Fruit fly (Drosophila melanogaster) whole organism, embryonic: ENCODE data around the gene CG42449.

Experiments used
- Abd-B ChIP-seq: fragments of 200-800 bp; sonication (Bioruptor generic); optimal IDR thresholded peaks from 2 replicates; lab custom pipeline; 2018; ENCODE audit warnings: missing biosample characterization, mild to moderate bottlenecking, missing genetic modification characterization, moderate library complexity
- CG10267 ChIP-seq: fragments of 200-800 bp; sonication (Bioruptor generic); optimal IDR thresholded peaks from 2 replicates; lab custom pipeline; 2018; ENCODE audit warnings: missing biosample characterization, mild to moderate bottlenecking, missing genetic modification characterization, moderate library complexity
- CG10979 ChIP-seq: fragments of 200-800 bp; sonication (Bioruptor generic); optimal IDR thresholded peaks from 2 replicates; lab custom pipeline; 2018; ENCODE audit warnings: missing biosample characterization, mild to moderate bottlenecking, missing genetic modification characterization, moderate library complexity
- CG11504 ChIP-seq: fragments of 200-800 bp; sonication (Bioruptor generic); optimal IDR thresholded peaks from 3 replicates; lab custom pipeline; 2019; ENCODE audit warnings: missing biosample characterization, mild to moderate bottlenecking, missing genetic modification characterization, moderate library complexity
- CG12219 ChIP-seq: fragments of 200-800 bp; sonication (Bioruptor generic); optimal IDR thresholded peaks from 3 replicates; lab custom pipeline; 2018; ENCODE audit warnings: missing biosample characterization, mild to moderate bottlenecking, missing genetic modification characterization
- CG12769 ChIP-seq: fragments of 200-800 bp; sonication (Bioruptor generic); optimal IDR thresholded peaks from 2 replicates; lab custom pipeline; 2019; ENCODE audit warnings: missing biosample characterization, mild to moderate bottlenecking, missing genetic modification characterization, moderate library complexity
- CG14710 ChIP-seq: fragments of 200-800 bp; sonication (Bioruptor generic); optimal IDR thresholded peaks from 3 replicates; lab custom pipeline; 2019; ENCODE audit warnings: missing biosample characterization, mild to moderate bottlenecking, missing genetic modification characterization, moderate library complexity
- CG1529 ChIP-seq: fragments of 200-800 bp; sonication (Bioruptor generic); optimal IDR thresholded peaks from 3 replicates; lab custom pipeline; 2018; ENCODE audit warnings: missing biosample characterization, missing genetic modification characterization
- CG15479 ChIP-seq: fragments of 200-800 bp; sonication (Bioruptor generic); optimal IDR thresholded peaks from 3 replicates; lab custom pipeline; 2019; ENCODE audit warnings: missing biosample characterization, mild to moderate bottlenecking, missing genetic modification characterization, moderate library complexity
- CG17359 ChIP-seq: fragments of 200-800 bp; sonication (Bioruptor generic); optimal IDR thresholded peaks from 3 replicates; lab custom pipeline; 2018; ENCODE audit warnings: missing biosample characterization, mild to moderate bottlenecking, missing genetic modification characterization, moderate library complexity
- CG17829 ChIP-seq: fragments of 200-800 bp; optimal IDR thresholded peaks from 2 replicates; lab custom pipeline; 2019; ENCODE audit warnings: missing biosample characterization, mild to moderate bottlenecking, missing genetic modification characterization, moderate library complexity
- CG30431 ChIP-seq: fragments of 200-800 bp; sonication (Bioruptor generic); optimal IDR thresholded peaks from 2 replicates; lab custom pipeline; 2017; ENCODE audit warnings: missing biosample characterization, missing genetic modification characterization
- CG31441 ChIP-seq: fragments of 200-800 bp; sonication (Bioruptor generic); IDR thresholded peaks from 2 replicates; pipeline ENCODE4 v1.3.6; 2022; ENCODE audit warnings: missing biosample characterization, missing genetic modification characterization
- CG32532 ChIP-seq: fragments of 200-800 bp; sonication (Bioruptor generic); IDR thresholded peaks from 2 replicates; pipeline ENCODE4 v1.3.6; 2022; ENCODE audit warnings: missing biosample characterization, missing genetic modification characterization
- CG32772 ChIP-seq: fragments of 200-800 bp; sonication (Bioruptor generic); IDR thresholded peaks from 2 replicates; pipeline ENCODE4 v1.3.6; 2022; ENCODE audit warnings: missing biosample characterization, missing genetic modification characterization
- CG3281 ChIP-seq: fragments of 200-800 bp; sonication (Bioruptor generic); optimal IDR thresholded peaks from 3 replicates; lab custom pipeline; 2017; ENCODE audit warnings: missing biosample characterization, mild to moderate bottlenecking, missing genetic modification characterization
- CG33557 ChIP-seq: fragments of 200-800 bp; sonication (Bioruptor generic); optimal IDR thresholded peaks from 2 replicates; lab custom pipeline; 2019; ENCODE audit warnings: missing biosample characterization, mild to moderate bottlenecking, missing genetic modification characterization, moderate library complexity
- CG3847 ChIP-seq: fragments of 200-800 bp; sonication (Bioruptor generic); IDR thresholded peaks from 2 replicates; pipeline ENCODE4 v1.3.6; 2022; ENCODE audit warnings: missing biosample characterization, missing genetic modification characterization
- CG4617 ChIP-seq: fragments of 200-800 bp; sonication (Bioruptor generic); optimal IDR thresholded peaks from 3 replicates; lab custom pipeline; 2016; ENCODE audit warnings: missing biosample characterization, missing genetic modification characterization, borderline replicate concordance
- CG6813 ChIP-seq: fragments of 200-800 bp; sonication (Bioruptor generic); optimal IDR thresholded peaks from 2 replicates; lab custom pipeline; 2017; ENCODE audit warnings: missing biosample characterization, missing genetic modification characterization, mild to moderate bottlenecking, moderate library complexity, missing genetic modification reagents
- Chrac-16 ChIP-seq: fragments of 200-800 bp; sonication (Bioruptor generic); optimal IDR thresholded peaks from 3 replicates; lab custom pipeline; 2016; ENCODE audit warnings: missing biosample characterization, missing genetic modification characterization
- CoRest ChIP-seq: fragments of 200-800 bp; sonication (Bioruptor generic); optimal IDR thresholded peaks from 3 replicates; lab custom pipeline; 2018; ENCODE audit warnings: missing biosample characterization, mild to moderate bottlenecking, missing genetic modification characterization, moderate library complexity
- D ChIP-seq, 2 experiments: fragments of 200-800 bp in 1 of 2; fragments of >200 bp in 1 of 2; sonication (Bioruptor generic) in 1 of 2; optimal IDR thresholded peaks; 2 replicates in 1 of 2; 3 replicates in 1 of 2; lab custom pipeline; 2017; ENCODE audit warnings: mild to moderate bottlenecking in 1 of 2, missing biosample characterization in 1 of 2, missing genetic modification characterization in 1 of 2, missing genetic modification reagents in 1 of 2
- Dad ChIP-seq: fragments of 200-800 bp; sonication (Bioruptor generic); optimal IDR thresholded peaks from 3 replicates; lab custom pipeline; 2016; ENCODE audit warnings: missing biosample characterization, missing genetic modification characterization
- Drgx ChIP-seq: fragments of 200-800 bp; sonication (Bioruptor generic); IDR thresholded peaks from 2 replicates; pipeline ENCODE4 v1.3.6; 2022; ENCODE audit warnings: missing biosample characterization, missing genetic modification characterization
- E2f1 ChIP-seq: fragments of 200-800 bp; sonication (Bioruptor generic); IDR thresholded peaks from 2 replicates; pipeline ENCODE4 v1.3.6; 2022; ENCODE audit warnings: missing biosample characterization, missing genetic modification characterization
- E2f2 ChIP-seq: fragments of 200-800 bp; sonication (Bioruptor generic); IDR thresholded peaks from 2 replicates; pipeline ENCODE4 v1.3.6; 2022; ENCODE audit warnings: missing biosample characterization, missing genetic modification characterization
- Gug ChIP-seq: fragments of 200-800 bp; sonication (Bioruptor generic); IDR thresholded peaks from 4 replicates; pipeline ENCODE4 v1.3.6; 2022; ENCODE audit warnings: missing biosample characterization, missing genetic modification characterization
- H2.0 ChIP-seq: fragments of 200-800 bp; sonication (Bioruptor generic); IDR thresholded peaks from 2 replicates; pipeline ENCODE4 v1.3.6; 2022; ENCODE audit warnings: missing biosample characterization, missing genetic modification characterization
- Lhr ChIP-seq: fragments of 200-800 bp; sonication (Bioruptor generic); optimal IDR thresholded peaks from 3 replicates; lab custom pipeline; 2017; ENCODE audit warnings: mild to moderate bottlenecking, missing biosample characterization, missing genetic modification reagents, missing genetic modification characterization
- Mrtf ChIP-seq: fragments of 200-800 bp; sonication (Bioruptor generic); IDR thresholded peaks from 3 replicates; pipeline ENCODE4 v1.3.6; 2022; ENCODE audit warnings: missing biosample characterization, missing genetic modification characterization
- NfI ChIP-seq: fragments of 200-800 bp; sonication (Bioruptor generic); optimal IDR thresholded peaks from 3 replicates; lab custom pipeline; 2018; ENCODE audit warnings: missing biosample characterization, mild to moderate bottlenecking, missing genetic modification characterization, moderate library complexity
- Oli ChIP-seq: fragments of 200-800 bp; sonication (Bioruptor generic); optimal IDR thresholded peaks from 2 replicates; lab custom pipeline; 2018; ENCODE audit warnings: missing biosample characterization, mild to moderate bottlenecking, missing genetic modification characterization, moderate library complexity
- PHDP ChIP-seq: fragments of 200-800 bp; sonication (Bioruptor generic); optimal IDR thresholded peaks from 3 replicates; lab custom pipeline; 2018; ENCODE audit warnings: missing biosample characterization, mild to moderate bottlenecking, missing genetic modification characterization, moderate library complexity
- Ssrp ChIP-seq: fragments of 200-800 bp; sonication (Bioruptor generic); optimal IDR thresholded peaks from 2 replicates; lab custom pipeline; 2018; ENCODE audit warnings: missing biosample characterization, mild to moderate bottlenecking, missing genetic modification characterization, moderate library complexity
- Xbp1 ChIP-seq: fragments of 200-800 bp; sonication (Bioruptor generic); optimal IDR thresholded peaks from 3 replicates; lab custom pipeline; 2016; ENCODE audit warnings: missing biosample characterization, mild to moderate bottlenecking, missing genetic modification characterization
- az2 ChIP-seq: fragments of 200-800 bp; sonication (Bioruptor generic); optimal IDR thresholded peaks from 3 replicates; lab custom pipeline; 2016; ENCODE audit warnings: missing biosample characterization, missing genetic modification characterization
- caup ChIP-seq: fragments of 200-800 bp; sonication (Bioruptor generic); optimal IDR thresholded peaks from 3 replicates; lab custom pipeline; 2017; ENCODE audit warnings: missing biosample characterization, mild to moderate bottlenecking, missing genetic modification characterization, moderate library complexity; ENCODE audit not compliant: severe bottlenecking
- chif ChIP-seq, 2 experiments: fragments of 200-800 bp; sonication (Bioruptor generic); optimal IDR thresholded peaks; 3 replicates each; lab custom pipeline; 2016; ENCODE audit warnings: missing biosample characterization in 2 of 2, missing genetic modification characterization in 2 of 2
- danr ChIP-seq: fragments of 200-800 bp; sonication (Bioruptor generic); IDR thresholded peaks from 2 replicates; pipeline ENCODE4 v1.3.6; 2022; ENCODE audit warnings: missing biosample characterization, missing genetic modification characterization
- dmrt99B ChIP-seq: fragments of 200-800 bp; sonication (Bioruptor generic); optimal IDR thresholded peaks from 2 replicates; lab custom pipeline; 2018; ENCODE audit warnings: missing biosample characterization, mild to moderate bottlenecking, missing genetic modification characterization, moderate library complexity
- jing ChIP-seq: fragments of 200-800 bp; sonication (Bioruptor generic); optimal IDR thresholded peaks from 2 replicates; lab custom pipeline; 2018; ENCODE audit warnings: missing biosample characterization, mild to moderate bottlenecking, missing genetic modification characterization
- lov ChIP-seq, 2 experiments: fragments of 200-800 bp in 1 of 2; fragments of >200 bp in 1 of 2; sonication (Bioruptor generic) in 1 of 2; IDR thresholded peaks in 1 of 2; optimal IDR thresholded peaks in 1 of 2; 2 replicates in 1 of 2; 3 replicates in 1 of 2; pipeline versions ENCODE4 v1.3.6 to Lab custom; 2017 to 2022; ENCODE audit warnings: missing biosample characterization in 1 of 2, missing genetic modification characterization in 1 of 2
- nerfin-1 ChIP-seq: fragments of 200-800 bp; sonication (Bioruptor generic); optimal IDR thresholded peaks from 3 replicates; lab custom pipeline; 2019; ENCODE audit warnings: missing biosample characterization, mild to moderate bottlenecking, missing genetic modification characterization, moderate library complexity
- phol ChIP-seq: fragments of 200-800 bp; sonication (Bioruptor generic); optimal IDR thresholded peaks from 3 replicates; lab custom pipeline; 2018; ENCODE audit warnings: missing biosample characterization, mild to moderate bottlenecking, missing genetic modification characterization, moderate library complexity
- sens ChIP-seq: fragments of 200-800 bp; sonication (Bioruptor generic); peaks from one replicate; lab custom pipeline; 2016; ENCODE audit warnings: missing biosample characterization, missing genetic modification characterization
- unpg ChIP-seq: fragments of 200-800 bp; sonication (Bioruptor generic); optimal IDR thresholded peaks from 3 replicates; lab custom pipeline; 2018; ENCODE audit warnings: missing biosample characterization, mild to moderate bottlenecking, missing genetic modification characterization, moderate library complexity
- zen2 ChIP-seq: fragments of 200-800 bp; sonication (Bioruptor generic); IDR thresholded peaks from 3 replicates; pipeline ENCODE4 v1.3.6; 2022; ENCODE audit warnings: missing biosample characterization, missing genetic modification characterization; ENCODE audit not compliant: partially characterized antibody

CG42449 gene

dm6 chrX:5639083-5639482 is 44.0 kb upstream of the CG42449 start (continued):
- TF ChIP-seq Lhr (no peak), CG32772 (GFP tag; lab: Robert Waterston, UW) (peak; percentile 41), Drgx (GFP tag; lab: Robert Waterston, UW) (0 out of 2 replicates have a peak, but pooled peaks have one; percentile 21), CG1529 (GFP tag; lab: Kevin White, UChicago) (peak; percentile 45), dmrt99B (tag; lab: Kevin White, UChicago) (peak; percentile 63), CG31441 (peak; percentile 53; the same call in 1 of the 2 replicates), CG3281 (GFP tag; lab: Kevin White, UChicago) (peak; percentile 16), unpg (peak; percentile 64), CG12769 (tag; lab: Kevin White, UChicago) (peak; percentile 26), sens (GFP tag; lab: Kevin White, UChicago) (peak; percentile 94), nerfin-1 (tag; lab: Kevin White, UChicago) (peak; percentile 45), CG10979 (peak; percentile 73), CG33557 (GFP tag; lab: Kevin White, UChicago) (peak; percentile 32), Chrac-16 (GFP tag; lab: Kevin White, UChicago) (peak; percentile 46), chif (GFP tag; optimal IDR thresholded peaks at IDR 0.05; lab: Kevin White, UChicago) (peak in 1 of 2 experiments; percentile 47), CG17359 (tag; lab: Kevin White, UChicago) (peak; percentile 61), az2 (peak; percentile 44), CG12219 (peak; percentile 46), CG17829 (peak; percentile 2), NfI (peak; percentile 32), CG4617 (no peak), D (optimal IDR thresholded peaks at IDR 0.05; lab: Kevin White, UChicago) (no peak), D (GFP tag; optimal IDR thresholded peaks at IDR 0.05; lab: Kevin White, UChicago) (peak; percentile 49), phol (tag; lab: Kevin White, UChicago) (peak; percentile 62), E2f1 (0 out of 2 replicates have a peak, but pooled peaks have one; percentile 16), H2.0 (GFP tag; lab: Robert Waterston, UW) (peak; percentile 36; the same call in 1 of the 2 replicates), CG32532 (GFP tag; lab: Robert Waterston, UW) (peak; percentile 35; the same call in 1 of the 2 replicates), CG11504 (tag; lab: Kevin White, UChicago) (peak; percentile 62), CG14710 (tag; lab: Kevin White, UChicago) (peak; percentile 46), E2f2 (GFP tag; lab: Robert Waterston, UW) (no peak; the same call in 1 of the 2 replicates), Ssrp (tag; lab: Kevin White, UChicago) (peak; percentile 48), Abd-B (GFP tag; lab: Kevin White, UChicago) (peak; percentile 8), CG3847 (GFP tag; lab: Robert Waterston, UW) (0 out of 2 replicates have a peak, but pooled peaks have one; percentile 15), caup (GFP tag; lab: Kevin White, UChicago) (peak; percentile 16), danr (no peak), zen2 (GFP tag; lab: Robert Waterston, UW) (no peak), CG15479 (no peak), PHDP (tag; lab: Kevin White, UChicago) (peak; percentile 51), jing (GFP tag; lab: Kevin White, UChicago) (peak; percentile 4), Oli (tag; lab: Kevin White, UChicago) (peak; percentile 50), lov (optimal IDR thresholded peaks at IDR 0.05; lab: Kevin White, UChicago) (no peak), lov (GFP tag; IDR thresholded peaks at IDR 0.05; lab: Robert Waterston, UW) (peak; percentile 70; the same call in 1 of the 3 replicates), CoRest (tag; lab: Kevin White, UChicago) (peak; percentile 33), CG10267 (tag; lab: Kevin White, UChicago) (peak; percentile 34), CG6813 (GFP tag; lab: Kevin White, UChicago) (peak; percentile 58), Gug (GFP tag; lab: Robert Waterston, UW) (peak; percentile 36; the same call in 1 of the 4 replicates), CG30431 (GFP tag; lab: Kevin White, UChicago) (peak; percentile 40), Mrtf (GFP tag; lab: Robert Waterston, UW) (no peak), Xbp1 (GFP tag; lab: Kevin White, UChicago) (peak; percentile 53), Dad (GFP tag; lab: Kevin White, UChicago) (peak; percentile 15)
